Worm (Caenorhabditis elegans) whole organism, L2 larva: ENCODE measurements around the gene ZK1037.6.

Experiments used
- C34F6.9 ChIP-seq: fragments of 150-350 bp; optimal IDR thresholded peaks from 2 replicates; lab custom pipeline; 2014; ENCODE audit warnings: missing biosample characterization, missing genetic modification characterization
- F13H6.1 ChIP-seq: sonication (generic microtip); optimal IDR thresholded peaks from 2 replicates; lab custom pipeline; 2016; ENCODE audit warnings: missing genetic modification characterization, missing compliant biosample characterization
- R02D3.7 ChIP-seq: fragments of 150-350 bp; optimal IDR thresholded peaks from 2 replicates; lab custom pipeline; 2014; ENCODE audit warnings: missing biosample characterization, missing genetic modification characterization
- alr-1 ChIP-seq: fragments of 150-350 bp; optimal IDR thresholded peaks from 2 replicates; lab custom pipeline; 2014; ENCODE audit warnings: missing biosample characterization, missing genetic modification characterization
- aly-2 ChIP-seq: fragments of 150-350 bp; optimal IDR thresholded peaks from 2 replicates; lab custom pipeline; 2014; ENCODE audit warnings: missing biosample characterization, missing genetic modification characterization
- ama-1 ChIP-seq: fragments of 150-350 bp; optimal IDR thresholded peaks from 2 replicates; lab custom pipeline; 2018; ENCODE audit warnings: inconsistent platforms
- blmp-1 ChIP-seq: sonication (generic microtip); optimal IDR thresholded peaks from 2 replicates; lab custom pipeline; 2017; ENCODE audit warnings: missing genetic modification characterization, mild to moderate bottlenecking, missing compliant biosample characterization, antibody characterized with exemption, moderate library complexity; ENCODE audit not compliant: insufficient read depth
- ceh-16 ChIP-seq: fragments of 150-350 bp; optimal IDR thresholded peaks from 2 replicates; lab custom pipeline; 2014; ENCODE audit warnings: missing biosample characterization, missing genetic modification characterization
- ceh-82 ChIP-seq: fragments of 150-350 bp; optimal IDR thresholded peaks from 2 replicates; lab custom pipeline; 2014; ENCODE audit warnings: missing biosample characterization, missing genetic modification characterization
- crh-2 ChIP-seq: sonication (generic microtip); optimal IDR thresholded peaks from 2 replicates; lab custom pipeline; 2017; ENCODE audit warnings: missing biosample characterization, missing genetic modification characterization
- dmd-4 ChIP-seq: sonication (generic microtip); optimal IDR thresholded peaks from 2 replicates; lab custom pipeline; 2017; ENCODE audit warnings: missing biosample characterization, missing genetic modification characterization
- elt-3 ChIP-seq: sonication (generic microtip); optimal IDR thresholded peaks from 2 replicates; lab custom pipeline; 2017; ENCODE audit warnings: missing biosample characterization, missing genetic modification characterization
- fos-1 ChIP-seq: fragments of 150-350 bp; optimal IDR thresholded peaks from 2 replicates; lab custom pipeline; 2014; ENCODE audit warnings: missing biosample characterization, missing genetic modification characterization
- gmeb-1 ChIP-seq: fragments of 150-350 bp; optimal IDR thresholded peaks from 2 replicates; lab custom pipeline; 2014; ENCODE audit warnings: missing biosample characterization, missing genetic modification characterization
- lin-11 ChIP-seq: fragments of 150-350 bp; sonication (generic microtip); optimal IDR thresholded peaks from 2 replicates; lab custom pipeline; 2014; ENCODE audit warnings: missing biosample characterization, missing genetic modification characterization, inconsistent platforms, mixed read lengths
- lin-39 ChIP-seq: fragments of 150-350 bp; optimal IDR thresholded peaks from 2 replicates; lab custom pipeline; 2014; ENCODE audit warnings: missing biosample characterization, missing genetic modification reagents, missing genetic modification characterization
- lsy-2 ChIP-seq, 2 experiments: fragments of 150-350 bp in 1 of 2; sonication (generic microtip) in 1 of 2; optimal IDR thresholded peaks; 2 replicates each; lab custom pipeline; 2014 to 2017; ENCODE audit warnings: missing biosample characterization in 2 of 2, missing genetic modification characterization in 2 of 2
- mab-5 ChIP-seq: fragments of 150-350 bp; optimal IDR thresholded peaks from 2 replicates; lab custom pipeline; 2014; ENCODE audit warnings: missing biosample characterization, missing genetic modification characterization
- mbf-1 ChIP-seq: sonication (generic microtip); optimal IDR thresholded peaks from 2 replicates; lab custom pipeline; 2017; ENCODE audit warnings: missing biosample characterization, missing genetic modification characterization
- nhr-10 ChIP-seq: sonication (generic microtip); optimal IDR thresholded peaks from 2 replicates; lab custom pipeline; 2017; ENCODE audit warnings: missing biosample characterization, missing genetic modification characterization
- nhr-11 ChIP-seq: fragments of 150-350 bp; optimal IDR thresholded peaks from 2 replicates; lab custom pipeline; 2014; ENCODE audit warnings: missing biosample characterization, missing genetic modification characterization
- nhr-12 ChIP-seq: fragments of 150-350 bp; optimal IDR thresholded peaks from 2 replicates; lab custom pipeline; 2014; ENCODE audit warnings: missing biosample characterization, missing genetic modification characterization
- nhr-129 ChIP-seq: fragments of 150-350 bp; optimal IDR thresholded peaks from 2 replicates; lab custom pipeline; 2014; ENCODE audit warnings: missing biosample characterization, missing genetic modification characterization
- nhr-21 ChIP-seq: fragments of 150-350 bp; optimal IDR thresholded peaks from 2 replicates; lab custom pipeline; 2014; ENCODE audit warnings: missing biosample characterization, missing genetic modification characterization
- nhr-23 ChIP-seq: fragments of 150-350 bp; optimal IDR thresholded peaks from 2 replicates; lab custom pipeline; 2014; ENCODE audit warnings: missing biosample characterization, missing genetic modification reagents, missing genetic modification characterization
- nhr-6 ChIP-seq: fragments of 150-350 bp; optimal IDR thresholded peaks from 2 replicates; lab custom pipeline; 2014; ENCODE audit warnings: missing biosample characterization, missing genetic modification characterization
- sem-4 ChIP-seq: fragments of 150-350 bp; optimal IDR thresholded peaks from 2 replicates; lab custom pipeline; 2014; ENCODE audit warnings: missing biosample characterization, missing genetic modification reagents, missing genetic modification characterization
- skn-1 ChIP-seq: sonication (generic microtip); optimal IDR thresholded peaks from 2 replicates; lab custom pipeline; 2017; ENCODE audit warnings: missing biosample characterization, missing genetic modification characterization
- sma-9 ChIP-seq, 2 experiments: fragments of 150-350 bp in 1 of 2; sonication (generic microtip) in 1 of 2; optimal IDR thresholded peaks; 2 replicates each; lab custom pipeline; 2014 to 2016; ENCODE audit warnings: missing genetic modification characterization in 2 of 2, mild to moderate bottlenecking in 1 of 2, missing biosample characterization in 1 of 2, missing compliant biosample characterization in 1 of 2, missing genetic modification reagents in 1 of 2, moderate library complexity in 1 of 2
- unc-39 ChIP-seq: fragments of 150-350 bp; optimal IDR thresholded peaks from 2 replicates; lab custom pipeline; 2014; ENCODE audit warnings: missing biosample characterization, missing genetic modification characterization
- unc-55 ChIP-seq: fragments of 150-350 bp; sonication (generic microtip); optimal IDR thresholded peaks from 3 replicates; lab custom pipeline; 2014; ENCODE audit warnings: missing biosample characterization, missing genetic modification reagents, missing genetic modification characterization
- unc-62 ChIP-seq: fragments of 150-350 bp; optimal IDR thresholded peaks from 2 replicates; lab custom pipeline; 2014; ENCODE audit warnings: missing biosample characterization, missing genetic modification reagents, missing genetic modification characterization
- zag-1 ChIP-seq: fragments of 150-350 bp; optimal IDR thresholded peaks from 2 replicates; lab custom pipeline; 2014; ENCODE audit warnings: missing biosample characterization, missing genetic modification characterization
- ztf-1 ChIP-seq: fragments of 200-800 bp; sonication (Bioruptor generic); conservative IDR thresholded peaks from 2 replicates; pipeline ENCODE4 v1.3.6; 2022; ENCODE audit warnings: missing genetic modification characterization, missing compliant biosample characterization
- ztf-11 ChIP-seq: sonication (generic microtip); optimal IDR thresholded peaks from 2 replicates; lab custom pipeline; 2017; ENCODE audit warnings: missing biosample characterization, missing genetic modification characterization
- ztf-4 ChIP-seq: fragments of 150-350 bp; optimal IDR thresholded peaks from 2 replicates; lab custom pipeline; 2014; ENCODE audit warnings: missing biosample characterization, missing genetic modification characterization

Gene ZK1037.6

ce11 chrV:15344481-15344880, 16.9 kb upstream of the ZK1037.6 start, which contains the start of gene wrt-8:
Gene wrt-8 (minus strand): TSS chrV:15344581.
- TF ChIP-seq ztf-11 (tag; lab: Kevin White, UChicago), result no peak

ce11 chrV:15341404-15341803, 13.8 kb upstream of the ZK1037.6 start, which contains the start of gene clec-229:
Gene clec-229 (minus strand): TSS chrV:15341504.
- TF ChIP-seq ztf-4 (no peak), nhr-21 (tag; lab: Kevin White, UChicago) (no peak), unc-39 (tag; lab: Kevin White, UChicago) (no peak)

ce11 chrV:15339363-15339762, 11.8 kb upstream of the ZK1037.6 start, which contains the start of gene clec-228:
Gene clec-228 (minus strand): TSS chrV:15339463.
- TF ChIP-seq unc-62 (GFP tag; lab: Kevin White, UChicago) (no peak), mbf-1 (tag; lab: Kevin White, UChicago) (no peak), nhr-11 (no peak), elt-3 (no peak), dmd-4 (no peak), lin-11 (tag; lab: Kevin White, UChicago) (no peak)

- TF ChIP-seq blmp-1, result no peak
- no peak for TF ChIP-seq sma-9 (GFP tag; optimal IDR thresholded peaks at IDR 0.05; lab: Kevin White, UChicago)
- TF ChIP-seq sma-9 (tag; optimal IDR thresholded peaks at IDR 0.05; lab: Kevin White, UChicago), result no peak
- TF ChIP-seq sem-4 (tag; lab: Kevin White, UChicago), result no peak
- no peak for TF ChIP-seq nhr-129 (tag; lab: Kevin White, UChicago)
- TF ChIP-seq fos-1, result no peak
- TF ChIP-seq lsy-2 (tag; optimal IDR thresholded peaks at IDR 0.05; lab: Kevin White, UChicago), result no peak
- TF ChIP-seq alr-1, result no peak
- no peak for TF ChIP-seq ztf-11 (tag; lab: Kevin White, UChicago)
- no peak for TF ChIP-seq ama-1 (lab: Kevin White, UChicago)
- no peak for TF ChIP-seq skn-1 (tag; lab: Kevin White, UChicago)
- TF ChIP-seq nhr-12 (tag; lab: Kevin White, UChicago), result no peak
- no peak for TF ChIP-seq lin-39 (tag; lab: Kevin White, UChicago)
- no peak for TF ChIP-seq nhr-10 (tag; lab: Kevin White, UChicago)
- TF ChIP-seq ceh-16 (tag; lab: Kevin White, UChicago), result no peak
- TF ChIP-seq dmd-4, result no peak
Observed at ce11 chrV:15337405-15337804, 9.8 kb upstream of the ZK1037.6 start, which contains the start of gene wrt-7. Gene wrt-7 (minus strand): TSS chrV:15337505.

- no peak for TF ChIP-seq sem-4 (tag; lab: Kevin White, UChicago)
- no peak for TF ChIP-seq C34F6.9 (tag; lab: Kevin White, UChicago)
- no peak for TF ChIP-seq ama-1 (lab: Kevin White, UChicago)
- TF ChIP-seq gmeb-1, result no peak
- no peak for TF ChIP-seq unc-55 (GFP tag; lab: Kevin White, UChicago)
- no peak for TF ChIP-seq zag-1
- TF ChIP-seq crh-2, result no peak
- TF ChIP-seq nhr-12 (tag; lab: Kevin White, UChicago), result no peak
- no peak for TF ChIP-seq ceh-82
- TF ChIP-seq nhr-23, result no peak
- TF ChIP-seq R02D3.7, result no peak
- no peak for TF ChIP-seq ztf-1
- no peak for TF ChIP-seq F13H6.1
Observed at ce11 chrV:15332851-15333250, 5.3 kb upstream of the ZK1037.6 start, which contains the start of gene srw-113. Gene srw-113 (plus strand): TSS chrV:15333151.

ce11 chrV:15330314-15330713, 2.7 kb upstream of the ZK1037.6 start, which contains the start of gene srh-295:
Gene srh-295 (plus strand): TSS chrV:15330614.
- TF ChIP-seq gmeb-1 (no peak), mab-5 (tag; lab: Kevin White, UChicago) (no peak), zag-1 (no peak), unc-55 (GFP tag; lab: Kevin White, UChicago) (no peak), lin-39 (tag; lab: Kevin White, UChicago) (no peak), aly-2 (tag; lab: Kevin White, UChicago) (no peak), alr-1 (no peak), mbf-1 (tag; lab: Kevin White, UChicago) (no peak), C34F6.9 (tag; lab: Kevin White, UChicago) (no peak), nhr-10 (tag; lab: Kevin White, UChicago) (no peak), dmd-4 (no peak), ceh-16 (tag; lab: Kevin White, UChicago) (no peak), nhr-21 (tag; lab: Kevin White, UChicago) (no peak), blmp-1 (no peak), nhr-6 (no peak), ama-1 (lab: Kevin White, UChicago) (no peak), lsy-2 (tag; optimal IDR thresholded peaks at IDR 0.05; lab: Kevin White, UChicago) (no peak)
- TF ChIP-seq, all 48 proteins: peak for 0
